Fruit fly (Drosophila melanogaster) whole organism, embryonic: ENCODE results near the gene CG9926.
A peak's percentile ranks its signal among the peaks of the same experiment; 100 is the strongest.

ENCODE experiments used
- Adf1 ChIP-seq: fragments of 200-800 bp; sonication (Bioruptor generic); IDR thresholded peaks from 2 replicates; pipeline ENCODE4 v1.3.6; 2022; ENCODE audit warnings: missing biosample characterization, missing genetic modification characterization
- CG10209 ChIP-seq: fragments of 200-800 bp; sonication (Bioruptor generic); optimal IDR thresholded peaks from 3 replicates; lab custom pipeline; 2017; ENCODE audit warnings: missing biosample characterization, mild to moderate bottlenecking, missing genetic modification characterization, missing genetic modification reagents
- CG10431 ChIP-seq: fragments of 200-800 bp; sonication (Bioruptor generic); optimal IDR thresholded peaks from 3 replicates; lab custom pipeline; 2018; ENCODE audit warnings: missing biosample characterization, mild to moderate bottlenecking, missing genetic modification characterization
- CG11085 ChIP-seq: fragments of 200-800 bp; sonication (Bioruptor generic); IDR thresholded peaks from 2 replicates; pipeline ENCODE4 v1.3.6; 2022; ENCODE audit warnings: missing biosample characterization, missing genetic modification characterization
- CG12236 ChIP-seq: fragments of 200-800 bp; sonication (Bioruptor generic); optimal IDR thresholded peaks from 2 replicates; lab custom pipeline; 2016; ENCODE audit warnings: missing biosample characterization, missing genetic modification characterization
- CG12391 ChIP-seq: fragments of 200-800 bp; sonication (Bioruptor generic); optimal IDR thresholded peaks from 3 replicates; lab custom pipeline; 2018; ENCODE audit warnings: missing biosample characterization, mild to moderate bottlenecking, missing genetic modification characterization, moderate library complexity
- CG13894 ChIP-seq: fragments of 200-800 bp; sonication (Bioruptor generic); optimal IDR thresholded peaks from 3 replicates; lab custom pipeline; 2018; ENCODE audit warnings: missing biosample characterization, mild to moderate bottlenecking, missing genetic modification characterization, moderate library complexity
- CG14014 ChIP-seq: fragments of 200-800 bp; sonication (Bioruptor generic); IDR thresholded peaks from 2 replicates; pipeline ENCODE4 v1.3.6; 2022; ENCODE audit warnings: missing biosample characterization, missing genetic modification characterization
- CG15269 ChIP-seq: fragments of 200-800 bp; sonication (Bioruptor generic); optimal IDR thresholded peaks from 2 replicates; lab custom pipeline; 2018; ENCODE audit warnings: missing biosample characterization, mild to moderate bottlenecking, missing genetic modification characterization, moderate library complexity
- CG16863 ChIP-seq: fragments of 200-800 bp; sonication (Bioruptor generic); optimal IDR thresholded peaks from 3 replicates; lab custom pipeline; 2016; ENCODE audit warnings: missing biosample characterization, missing genetic modification characterization
- CG2678 ChIP-seq: fragments of 200-800 bp; sonication (Bioruptor generic); optimal IDR thresholded peaks from 3 replicates; lab custom pipeline; 2019; ENCODE audit warnings: missing biosample characterization, mild to moderate bottlenecking, missing genetic modification characterization, moderate library complexity
- CG2875 ChIP-seq: fragments of 200-800 bp; sonication (Bioruptor generic); optimal IDR thresholded peaks from 2 replicates; lab custom pipeline; 2017; ENCODE audit warnings: missing biosample characterization, mild to moderate bottlenecking, missing genetic modification characterization, missing genetic modification reagents
- CG31388 ChIP-seq: fragments of 200-800 bp; sonication (Bioruptor generic); optimal IDR thresholded peaks from 2 replicates; lab custom pipeline; 2016; ENCODE audit warnings: missing biosample characterization, missing genetic modification characterization
- CG31441 ChIP-seq: fragments of 200-800 bp; sonication (Bioruptor generic); IDR thresholded peaks from 2 replicates; pipeline ENCODE4 v1.3.6; 2022; ENCODE audit warnings: missing biosample characterization, missing genetic modification characterization
- CG32767 ChIP-seq: fragments of 200-800 bp; sonication (Bioruptor generic); IDR thresholded peaks from 2 replicates; pipeline ENCODE4 v1.3.6; 2022; ENCODE audit warnings: missing biosample characterization, missing genetic modification characterization
- CG33213 ChIP-seq: fragments of 200-800 bp; sonication (Bioruptor generic); optimal IDR thresholded peaks from 3 replicates; lab custom pipeline; 2016; ENCODE audit warnings: missing biosample characterization, missing genetic modification characterization
- CG34224 ChIP-seq: fragments of 200-800 bp; sonication (Bioruptor generic); IDR thresholded peaks from 3 replicates; pipeline ENCODE4 v1.3.6; 2022; ENCODE audit warnings: missing biosample characterization, missing genetic modification characterization; ENCODE audit not compliant: partially characterized antibody
- CG5953 ChIP-seq: fragments of 200-800 bp; sonication (Bioruptor generic); IDR thresholded peaks from 2 replicates; pipeline ENCODE4 v1.3.6; 2022; ENCODE audit warnings: missing biosample characterization, missing genetic modification characterization
- CG6272 ChIP-seq: fragments of 200-800 bp; sonication (Bioruptor generic); IDR thresholded peaks from 2 replicates; pipeline ENCODE4 v1.3.6; 2022; ENCODE audit warnings: missing biosample characterization, missing genetic modification characterization
- CG6813 ChIP-seq: fragments of 200-800 bp; sonication (Bioruptor generic); optimal IDR thresholded peaks from 2 replicates; lab custom pipeline; 2017; ENCODE audit warnings: missing biosample characterization, missing genetic modification characterization, mild to moderate bottlenecking, moderate library complexity, missing genetic modification reagents
- CG8388 ChIP-seq: fragments of 200-800 bp; sonication (Bioruptor generic); optimal IDR thresholded peaks from 2 replicates; lab custom pipeline; 2019; ENCODE audit warnings: missing biosample characterization, mild to moderate bottlenecking, missing genetic modification characterization, moderate library complexity
- CG9727 ChIP-seq: fragments of 200-800 bp; sonication (Bioruptor generic); optimal IDR thresholded peaks from 3 replicates; lab custom pipeline; 2017; ENCODE audit warnings: missing biosample characterization, mild to moderate bottlenecking, missing genetic modification characterization
- CrebB ChIP-seq: fragments of 200-800 bp; sonication (Bioruptor generic); optimal IDR thresholded peaks from 3 replicates; lab custom pipeline; 2018; ENCODE audit warnings: missing biosample characterization, mild to moderate bottlenecking, missing genetic modification characterization
- D19B ChIP-seq: fragments of 200-800 bp; sonication (Bioruptor generic); optimal IDR thresholded peaks from 2 replicates; lab custom pipeline; 2017; ENCODE audit warnings: missing biosample characterization, mild to moderate bottlenecking, missing genetic modification characterization
- Hand ChIP-seq: fragments of 200-800 bp; sonication (Bioruptor generic); optimal IDR thresholded peaks from 2 replicates; lab custom pipeline; 2017; ENCODE audit warnings: mild to moderate bottlenecking, missing biosample characterization, missing genetic modification reagents, missing genetic modification characterization
- NC2β ChIP-seq: fragments of 200-800 bp; sonication (Bioruptor generic); optimal IDR thresholded peaks from 2 replicates; lab custom pipeline; 2016; ENCODE audit warnings: missing biosample characterization, missing genetic modification characterization
- NfI ChIP-seq: fragments of 200-800 bp; sonication (Bioruptor generic); optimal IDR thresholded peaks from 3 replicates; lab custom pipeline; 2018; ENCODE audit warnings: missing biosample characterization, mild to moderate bottlenecking, missing genetic modification characterization, moderate library complexity
- Oli ChIP-seq: fragments of 200-800 bp; sonication (Bioruptor generic); optimal IDR thresholded peaks from 2 replicates; lab custom pipeline; 2018; ENCODE audit warnings: missing biosample characterization, mild to moderate bottlenecking, missing genetic modification characterization, moderate library complexity
- PHDP ChIP-seq: fragments of 200-800 bp; sonication (Bioruptor generic); optimal IDR thresholded peaks from 3 replicates; lab custom pipeline; 2018; ENCODE audit warnings: missing biosample characterization, mild to moderate bottlenecking, missing genetic modification characterization, moderate library complexity
- Pdp1 ChIP-seq, 2 experiments: fragments of 200-800 bp; sonication (Bioruptor generic); optimal IDR thresholded peaks; 3 replicates each; lab custom pipeline; 2016; ENCODE audit warnings: missing biosample characterization in 2 of 2, missing genetic modification characterization in 2 of 2, mild to moderate bottlenecking in 1 of 2, moderate library complexity in 1 of 2
- Side ChIP-seq: fragments of 200-800 bp; sonication (Bioruptor generic); optimal IDR thresholded peaks from 2 replicates; lab custom pipeline; 2016; ENCODE audit warnings: missing biosample characterization, missing genetic modification characterization
- YL-1 ChIP-seq: fragments of 200-800 bp; sonication (Bioruptor generic); optimal IDR thresholded peaks from 3 replicates; lab custom pipeline; 2017; ENCODE audit warnings: missing biosample characterization, mild to moderate bottlenecking, missing genetic modification characterization
- cad ChIP-seq: fragments of >200 bp; optimal IDR thresholded peaks from 2 replicates; lab custom pipeline; 2017; ENCODE audit warnings: missing biosample characterization, missing genetic modification characterization
- danr ChIP-seq: fragments of 200-800 bp; sonication (Bioruptor generic); IDR thresholded peaks from 2 replicates; pipeline ENCODE4 v1.3.6; 2022; ENCODE audit warnings: missing biosample characterization, missing genetic modification characterization
- dimm ChIP-seq: fragments of 200-800 bp; sonication (Bioruptor generic); IDR thresholded peaks from 2 replicates; pipeline ENCODE4 v1.3.6; 2022; ENCODE audit warnings: missing biosample characterization, missing genetic modification characterization
- gcm ChIP-seq: fragments of 200-800 bp; sonication (Bioruptor generic); optimal IDR thresholded peaks from 2 replicates; lab custom pipeline; 2019; ENCODE audit warnings: missing biosample characterization, mild to moderate bottlenecking, missing genetic modification characterization, moderate library complexity
- h ChIP-seq: fragments of >200 bp; optimal IDR thresholded peaks from 2 replicates; lab custom pipeline; 2017
- her ChIP-seq: fragments of 200-800 bp; sonication (Bioruptor generic); optimal IDR thresholded peaks from 2 replicates; lab custom pipeline; 2016; ENCODE audit warnings: missing biosample characterization, missing genetic modification characterization
- hkb ChIP-seq, 2 experiments: fragments of 200-800 bp in 1 of 2; fragments of >200 bp in 1 of 2; sonication (Bioruptor generic) in 1 of 2; IDR thresholded peaks in 1 of 2; optimal IDR thresholded peaks in 1 of 2; 2 replicates each; pipeline versions ENCODE4 v1.3.6 to Lab custom; 2017 to 2022; ENCODE audit warnings: missing biosample characterization in 1 of 2, missing genetic modification characterization in 1 of 2
- kni ChIP-seq: fragments of 200-800 bp; sonication (Bioruptor generic); optimal IDR thresholded peaks from 3 replicates; lab custom pipeline; 2017; ENCODE audit warnings: mild to moderate bottlenecking, missing biosample characterization, missing genetic modification reagents, missing genetic modification characterization
- lola ChIP-seq, 3 experiments: fragments of >200 bp in 2 of 3; fragments of 200-800 bp in 1 of 3; sonication (Bioruptor generic) in 1 of 3; optimal IDR thresholded peaks; 2 replicates each; lab custom pipeline; 2017 to 2019; ENCODE audit warnings: missing biosample characterization in 3 of 3, missing genetic modification characterization in 3 of 3, mild to moderate bottlenecking in 1 of 3, moderate library complexity in 1 of 3
- pzg ChIP-seq: fragments of 200-800 bp; sonication (Bioruptor generic); optimal IDR thresholded peaks from 3 replicates; lab custom pipeline; 2018; ENCODE audit warnings: missing biosample characterization, mild to moderate bottlenecking, missing genetic modification characterization, moderate library complexity
- sc ChIP-seq, 3 experiments: fragments of >200 bp in 2 of 3; fragments of 200-800 bp in 1 of 3; sonication (Bioruptor generic) in 1 of 3; optimal IDR thresholded peaks; 2 replicates in 2 of 3; 3 replicates in 1 of 3; lab custom pipeline; 2017; ENCODE audit warnings: mild to moderate bottlenecking in 1 of 3, missing biosample characterization in 1 of 3, missing genetic modification characterization in 1 of 3, missing genetic modification reagents in 1 of 3
- sima ChIP-seq: fragments of 200-800 bp; sonication (Bioruptor generic); optimal IDR thresholded peaks from 2 replicates; lab custom pipeline; 2016; ENCODE audit warnings: missing biosample characterization, missing genetic modification characterization
- stc ChIP-seq: fragments of 200-800 bp; sonication (Bioruptor generic); IDR thresholded peaks from 2 replicates; pipeline ENCODE4 v1.3.6; 2022; ENCODE audit warnings: missing biosample characterization, missing genetic modification characterization
- trh ChIP-seq: fragments of 200-800 bp; sonication (Bioruptor generic); optimal IDR thresholded peaks from 2 replicates; lab custom pipeline; 2016; ENCODE audit warnings: missing biosample characterization, missing genetic modification characterization
- tup ChIP-seq: fragments of 200-800 bp; sonication (Bioruptor generic); optimal IDR thresholded peaks from 2 replicates; lab custom pipeline; 2016; ENCODE audit warnings: missing biosample characterization, mild to moderate bottlenecking, missing genetic modification characterization, moderate library complexity

CG9926 gene

dm6 chr3R:13983272-13984032 is 32.5 kb upstream of the CG9926 start (continued):
- TF ChIP-seq CG15269 (tag; lab: Kevin White, UChicago), result peak; percentile 91
- peak; percentile 87 for TF ChIP-seq CrebB (tag; lab: Kevin White, UChicago)
- peak; percentile 76 for TF ChIP-seq tup (GFP tag; lab: Kevin White, UChicago)
- TF ChIP-seq CG2875 (GFP tag; lab: Kevin White, UChicago), result peak; percentile 84
- TF ChIP-seq Side, result peak; percentile 97
- TF ChIP-seq Adf1 (GFP tag; lab: Robert Waterston, UW), result peak; percentile 99
- peak; percentile 67 for TF ChIP-seq trh (GFP tag; lab: Kevin White, UChicago)
- TF ChIP-seq CG31441 (GFP tag; lab: Robert Waterston, UW), result peak; percentile 91
- TF ChIP-seq CG10431 (GFP tag; lab: Kevin White, UChicago), result peak; percentile 99
- no peak for TF ChIP-seq h (lab: Kevin White, UChicago)
- TF ChIP-seq sc (optimal IDR thresholded peaks at IDR 0.05; lab: Kevin White, UChicago), result no peak
- TF ChIP-seq sc (GFP tag; optimal IDR thresholded peaks at IDR 0.05; lab: Kevin White, UChicago), result peak; percentile 87
- peak; percentile 60 for TF ChIP-seq sima
- TF ChIP-seq stc (GFP tag; lab: Robert Waterston, UW), result peak; percentile 80
- peak; percentile 58; the same call in 1 of the 3 replicates for TF ChIP-seq CG34224 (GFP tag; lab: Robert Waterston, UW)
- peak; percentile 92 for TF ChIP-seq Oli (tag; lab: Kevin White, UChicago)
- peak; percentile 90 for TF ChIP-seq CG32767
- TF ChIP-seq Pdp1 (GFP tag; optimal IDR thresholded peaks at IDR 0.05; lab: Kevin White, UChicago), result peak; percentile 89 to 94
- peak; percentile 95 for TF ChIP-seq CG9727 (GFP tag; lab: Kevin White, UChicago)
- 0 out of 2 replicates have a peak, but pooled peaks have one; percentile 13 for TF ChIP-seq dimm (GFP tag; lab: Robert Waterston, UW)
- peak; percentile 92 for TF ChIP-seq NfI
- peak in 1 of 3 experiments; percentile 91 for TF ChIP-seq lola (GFP tag; optimal IDR thresholded peaks at IDR 0.05; lab: Kevin White, UChicago)
- TF ChIP-seq CG8388 (GFP tag; lab: Kevin White, UChicago), result peak; percentile 89
- TF ChIP-seq CG13894, result peak; percentile 80
- TF ChIP-seq her (GFP tag; lab: Kevin White, UChicago), result peak; percentile 94
- peak; percentile 100 for TF ChIP-seq D19B (GFP tag; lab: Kevin White, UChicago)
- TF ChIP-seq gcm, result peak; percentile 93
- peak; percentile 95 for TF ChIP-seq CG2678 (tag; lab: Kevin White, UChicago)
- peak; percentile 93 for TF ChIP-seq NC2β (GFP tag; lab: Kevin White, UChicago)
- peak; percentile 95 for TF ChIP-seq kni (GFP tag; lab: Kevin White, UChicago)
- peak; percentile 78 for TF ChIP-seq CG6272 (GFP tag; lab: Robert Waterston, UW)
- TF ChIP-seq CG6813, result peak; percentile 87
- peak; percentile 10 for TF ChIP-seq pzg
- peak; percentile 74 for TF ChIP-seq CG5953 (GFP tag; lab: Robert Waterston, UW)
- TF ChIP-seq danr, result peak; percentile 82
- no peak for TF ChIP-seq cad (GFP tag; lab: Kevin White, UChicago)
- peak; percentile 95 for TF ChIP-seq CG10209 (GFP tag; lab: Kevin White, UChicago)
- peak; percentile 90 for TF ChIP-seq CG12236 (GFP tag; lab: Kevin White, UChicago)
- TF ChIP-seq CG16863 (GFP tag; lab: Kevin White, UChicago), result peak; percentile 95
- peak; percentile 85 for TF ChIP-seq CG33213
- peak; percentile 54 for TF ChIP-seq CG31388
- TF ChIP-seq YL-1 (GFP tag; lab: Kevin White, UChicago), result peak; percentile 67
- TF ChIP-seq CG14014 (GFP tag; lab: Robert Waterston, UW), result peak; percentile 86
- TF ChIP-seq CG12391 (tag; lab: Kevin White, UChicago), result peak; percentile 94
- TF ChIP-seq Hand (GFP tag; lab: Kevin White, UChicago), result peak; percentile 91
- no peak for TF ChIP-seq hkb (optimal IDR thresholded peaks at IDR 0.05; lab: Kevin White, UChicago)
- TF ChIP-seq hkb (GFP tag; IDR thresholded peaks at IDR 0.05; lab: Robert Waterston, UW), result peak; percentile 91
- TF ChIP-seq CG11085 (GFP tag; lab: Robert Waterston, UW), result peak; percentile 70; the same call in 1 of the 2 replicates
- peak; percentile 93 for TF ChIP-seq PHDP
